Fruit fly (Drosophila melanogaster) whole organism, embryonic: ENCODE measurements around the gene CG32281.

ENCODE experiments used
- Awh ChIP-seq: fragments of 200-800 bp; sonication (Bioruptor generic); IDR thresholded peaks from 2 replicates; pipeline ENCODE4, ENCODE4 v1.3.6; 2022; ENCODE audit warnings: missing biosample characterization, missing genetic modification characterization
- BtbVII ChIP-seq: fragments of 200-800 bp; sonication (Bioruptor generic); optimal IDR thresholded peaks from 3 replicates; lab custom pipeline; 2017; ENCODE audit warnings: missing biosample characterization, mild to moderate bottlenecking, missing genetic modification characterization
- C15 ChIP-seq: fragments of 200-800 bp; sonication (Bioruptor generic); IDR thresholded peaks from 3 replicates; pipeline ENCODE4 v1.3.6; 2022; ENCODE audit warnings: missing biosample characterization, missing genetic modification characterization
- CG11093 ChIP-seq: fragments of 200-800 bp; sonication (Bioruptor generic); IDR thresholded peaks from 3 replicates; pipeline ENCODE4 v1.3.6; 2022; ENCODE audit warnings: missing biosample characterization, missing genetic modification characterization
- CG11695 ChIP-seq: fragments of 200-800 bp; sonication (Bioruptor generic); IDR thresholded peaks from 3 replicates; pipeline ENCODE4 v1.3.6; 2022; ENCODE audit warnings: missing biosample characterization, missing genetic modification characterization
- CG12104 ChIP-seq: fragments of 200-800 bp; sonication (Bioruptor generic); optimal IDR thresholded peaks from 3 replicates; lab custom pipeline; 2016; ENCODE audit warnings: missing biosample characterization, missing genetic modification characterization
- CG12299 ChIP-seq: fragments of 200-800 bp; sonication (Bioruptor generic); optimal IDR thresholded peaks from 2 replicates; lab custom pipeline; 2018; ENCODE audit warnings: missing biosample characterization, mild to moderate bottlenecking, missing genetic modification characterization
- CG12391 ChIP-seq: fragments of 200-800 bp; sonication (Bioruptor generic); optimal IDR thresholded peaks from 3 replicates; lab custom pipeline; 2018; ENCODE audit warnings: missing biosample characterization, mild to moderate bottlenecking, missing genetic modification characterization, moderate library complexity
- CG13624 ChIP-seq: fragments of 200-800 bp; sonication (Bioruptor generic); optimal IDR thresholded peaks from 2 replicates; lab custom pipeline; 2016; ENCODE audit warnings: missing biosample characterization, missing genetic modification characterization
- CG1529 ChIP-seq: fragments of 200-800 bp; sonication (Bioruptor generic); optimal IDR thresholded peaks from 3 replicates; lab custom pipeline; 2018; ENCODE audit warnings: missing biosample characterization, missing genetic modification characterization
- CG15479 ChIP-seq: fragments of 200-800 bp; sonication (Bioruptor generic); optimal IDR thresholded peaks from 3 replicates; lab custom pipeline; 2019; ENCODE audit warnings: missing biosample characterization, mild to moderate bottlenecking, missing genetic modification characterization, moderate library complexity
- CG15601 ChIP-seq: fragments of 200-800 bp; sonication (Bioruptor generic); optimal IDR thresholded peaks from 3 replicates; lab custom pipeline; 2019; ENCODE audit warnings: missing biosample characterization, mild to moderate bottlenecking, missing genetic modification characterization, moderate library complexity
- CG17186 ChIP-seq: fragments of 200-800 bp; sonication (Bioruptor generic); optimal IDR thresholded peaks from 3 replicates; lab custom pipeline; 2017; ENCODE audit warnings: missing biosample characterization, missing genetic modification reagents, missing genetic modification characterization
- CG17612 ChIP-seq: fragments of 200-800 bp; sonication (Bioruptor generic); IDR thresholded peaks from 2 replicates; pipeline ENCODE4 v1.3.6; 2022; ENCODE audit warnings: missing biosample characterization, missing genetic modification characterization
- CG31365 ChIP-seq: fragments of 200-800 bp; sonication (Bioruptor generic); optimal IDR thresholded peaks from 2 replicates; lab custom pipeline; 2018; ENCODE audit warnings: missing biosample characterization, mild to moderate bottlenecking, missing genetic modification characterization
- CG5245 ChIP-seq: fragments of 200-800 bp; sonication (Bioruptor generic); optimal IDR thresholded peaks from 3 replicates; lab custom pipeline; 2016; ENCODE audit warnings: missing biosample characterization, missing genetic modification characterization
- CG6254 ChIP-seq: fragments of 200-800 bp; sonication (Bioruptor generic); optimal IDR thresholded peaks from 3 replicates; lab custom pipeline; 2017; ENCODE audit warnings: mild to moderate bottlenecking, missing biosample characterization, missing genetic modification reagents, missing genetic modification characterization
- CG6854 ChIP-seq: fragments of 200-800 bp; sonication (Bioruptor generic); optimal IDR thresholded peaks from 3 replicates; lab custom pipeline; 2017; ENCODE audit warnings: missing biosample characterization, mild to moderate bottlenecking, missing genetic modification characterization
- CG7556 ChIP-seq: fragments of 200-800 bp; sonication (Bioruptor generic); optimal IDR thresholded peaks from 2 replicates; lab custom pipeline; 2017; ENCODE audit warnings: missing biosample characterization, mild to moderate bottlenecking, missing genetic modification characterization
- CG9215 ChIP-seq: fragments of 200-800 bp; sonication (Bioruptor generic); IDR thresholded peaks from 2 replicates; pipeline ENCODE4 v1.3.6; 2022; ENCODE audit warnings: missing biosample characterization, missing genetic modification characterization
- CHES-1-like ChIP-seq: fragments of 200-800 bp; sonication (Bioruptor generic); optimal IDR thresholded peaks from 2 replicates; lab custom pipeline; 2016; ENCODE audit warnings: missing biosample characterization, missing genetic modification characterization
- CTCF ChIP-seq: fragments of 200-800 bp; sonication (Bioruptor generic); optimal IDR thresholded peaks from 2 replicates; lab custom pipeline; 2017; ENCODE audit warnings: missing biosample characterization, mild to moderate bottlenecking, missing genetic modification characterization, moderate library complexity
- Ets97D ChIP-seq: fragments of 200-800 bp; sonication (Bioruptor generic); optimal IDR thresholded peaks from 3 replicates; lab custom pipeline; 2016; ENCODE audit warnings: missing biosample characterization, missing genetic modification characterization
- HLHmδ ChIP-seq: fragments of 200-800 bp; sonication (Bioruptor generic); optimal IDR thresholded peaks from 2 replicates; lab custom pipeline; 2018; ENCODE audit warnings: missing biosample characterization, mild to moderate bottlenecking, missing genetic modification characterization, moderate library complexity
- Hey ChIP-seq: fragments of 200-800 bp; sonication (Bioruptor generic); optimal IDR thresholded peaks from 3 replicates; lab custom pipeline; 2018; ENCODE audit warnings: missing biosample characterization, mild to moderate bottlenecking, missing genetic modification characterization
- Hr3 ChIP-seq: fragments of 200-800 bp; sonication (Bioruptor generic); optimal IDR thresholded peaks from 3 replicates; lab custom pipeline; 2016; ENCODE audit warnings: missing biosample characterization, missing genetic modification characterization
- Hr39 ChIP-seq: fragments of >200 bp; optimal IDR thresholded peaks from 2 replicates; lab custom pipeline; 2017
- Kr ChIP-seq: fragments of 200-800 bp; sonication (Bioruptor generic); optimal IDR thresholded peaks from 2 replicates; lab custom pipeline; 2017; ENCODE audit warnings: missing biosample characterization, mild to moderate bottlenecking, missing genetic modification characterization
- MESR4 ChIP-seq: fragments of 200-800 bp; sonication (Bioruptor generic); optimal IDR thresholded peaks from 2 replicates; lab custom pipeline; 2018; ENCODE audit warnings: missing biosample characterization, mild to moderate bottlenecking, missing genetic modification characterization, moderate library complexity
- Taf1 ChIP-seq: fragments of 200-800 bp; sonication (Bioruptor generic); IDR thresholded peaks from 2 replicates; pipeline ENCODE4 v1.3.6; 2022; ENCODE audit warnings: missing biosample characterization, missing genetic modification characterization
- Xbp1 ChIP-seq: fragments of 200-800 bp; sonication (Bioruptor generic); optimal IDR thresholded peaks from 3 replicates; lab custom pipeline; 2016; ENCODE audit warnings: missing biosample characterization, mild to moderate bottlenecking, missing genetic modification characterization
- Xrp1 ChIP-seq: fragments of 200-800 bp; sonication (Bioruptor generic); IDR thresholded peaks from 2 replicates; pipeline ENCODE4 v1.3.6; 2022; ENCODE audit warnings: missing biosample characterization, missing genetic modification characterization
- abd-A ChIP-seq: fragments of 200-800 bp; sonication (Bioruptor generic); optimal IDR thresholded peaks from 3 replicates; lab custom pipeline; 2019; ENCODE audit warnings: missing biosample characterization, mild to moderate bottlenecking, missing genetic modification characterization, moderate library complexity
- cad ChIP-seq: fragments of >200 bp; optimal IDR thresholded peaks from 2 replicates; lab custom pipeline; 2017; ENCODE audit warnings: missing biosample characterization, missing genetic modification characterization
- dan ChIP-seq: fragments of 200-800 bp; sonication (Bioruptor generic); IDR thresholded peaks from 2 replicates; pipeline ENCODE4 v1.3.6; 2022; ENCODE audit warnings: missing biosample characterization, missing genetic modification characterization
- dati ChIP-seq: fragments of 200-800 bp; sonication (Bioruptor generic); IDR thresholded peaks from 2 replicates; pipeline ENCODE4 v1.3.6; 2022; ENCODE audit warnings: missing biosample characterization, missing genetic modification characterization
- gcm ChIP-seq: fragments of 200-800 bp; sonication (Bioruptor generic); optimal IDR thresholded peaks from 2 replicates; lab custom pipeline; 2019; ENCODE audit warnings: missing biosample characterization, mild to moderate bottlenecking, missing genetic modification characterization, moderate library complexity
- gem ChIP-seq: fragments of 200-800 bp; sonication (Bioruptor generic); optimal IDR thresholded peaks from 2 replicates; lab custom pipeline; 2019; ENCODE audit warnings: missing biosample characterization, mild to moderate bottlenecking, missing genetic modification characterization, moderate library complexity
- gfzf ChIP-seq: fragments of 200-800 bp; sonication (Bioruptor generic); optimal IDR thresholded peaks from 2 replicates; lab custom pipeline; 2016; ENCODE audit warnings: missing biosample characterization, mild to moderate bottlenecking, missing genetic modification characterization, moderate library complexity
- grau ChIP-seq: fragments of 200-800 bp; optimal IDR thresholded peaks from 3 replicates; lab custom pipeline; 2019; ENCODE audit warnings: missing biosample characterization, mild to moderate bottlenecking, missing genetic modification characterization, moderate library complexity
- gt ChIP-seq: fragments of 200-800 bp; sonication (Bioruptor generic); IDR thresholded peaks from 2 replicates; pipeline ENCODE4 v1.3.6; 2022; ENCODE audit warnings: missing biosample characterization, missing genetic modification characterization
- jigr1 ChIP-seq: fragments of 200-800 bp; sonication (Bioruptor generic); IDR thresholded peaks from 3 replicates; pipeline ENCODE4 v1.3.6; 2022; ENCODE audit warnings: missing biosample characterization, missing genetic modification characterization
- knrl ChIP-seq: fragments of 200-800 bp; sonication (Bioruptor generic); IDR thresholded peaks from 3 replicates; pipeline ENCODE4 v1.3.6; 2022; ENCODE audit warnings: missing biosample characterization, missing genetic modification characterization; ENCODE audit not compliant: partially characterized antibody
- lola ChIP-seq, 3 experiments: fragments of >200 bp in 2 of 3; fragments of 200-800 bp in 1 of 3; sonication (Bioruptor generic) in 1 of 3; optimal IDR thresholded peaks; 2 replicates each; lab custom pipeline; 2017 to 2019; ENCODE audit warnings: missing biosample characterization in 3 of 3, missing genetic modification characterization in 3 of 3, mild to moderate bottlenecking in 1 of 3, moderate library complexity in 1 of 3
- onecut ChIP-seq: fragments of 200-800 bp; sonication (Bioruptor generic); IDR thresholded peaks from 2 replicates; pipeline ENCODE4 v1.3.6; 2022; ENCODE audit warnings: missing biosample characterization, missing genetic modification characterization
- salm ChIP-seq: fragments of 200-800 bp; sonication (Bioruptor generic); optimal IDR thresholded peaks from 2 replicates; lab custom pipeline; 2018; ENCODE audit warnings: missing biosample characterization, mild to moderate bottlenecking, missing genetic modification characterization
- ssp ChIP-seq: fragments of 200-800 bp; sonication (Bioruptor generic); IDR thresholded peaks from 2 replicates; pipeline ENCODE4 v1.3.6; 2022; ENCODE audit warnings: missing biosample characterization, missing genetic modification characterization
- tap ChIP-seq: fragments of 200-800 bp; optimal IDR thresholded peaks from 3 replicates; lab custom pipeline; 2019; ENCODE audit warnings: missing biosample characterization, mild to moderate bottlenecking, missing genetic modification characterization, moderate library complexity
- tll ChIP-seq, 2 experiments: fragments of 200-800 bp in 1 of 2; fragments of >200 bp in 1 of 2; sonication (Bioruptor generic) in 1 of 2; optimal IDR thresholded peaks; 2 replicates each; lab custom pipeline; 2017 to 2019; ENCODE audit warnings: missing biosample characterization in 2 of 2, missing genetic modification characterization in 2 of 2, mild to moderate bottlenecking in 1 of 2, moderate library complexity in 1 of 2
- trh ChIP-seq: fragments of 200-800 bp; sonication (Bioruptor generic); optimal IDR thresholded peaks from 2 replicates; lab custom pipeline; 2016; ENCODE audit warnings: missing biosample characterization, missing genetic modification characterization
- unc-4 ChIP-seq: fragments of 200-800 bp; sonication (Bioruptor generic); IDR thresholded peaks from 2 replicates; pipeline ENCODE4 v1.3.6; 2022; ENCODE audit warnings: missing biosample characterization, missing genetic modification characterization; ENCODE audit not compliant: partially characterized antibody
- wek ChIP-seq: fragments of 200-800 bp; sonication (Bioruptor generic); optimal IDR thresholded peaks from 3 replicates; lab custom pipeline; 2018; ENCODE audit warnings: missing biosample characterization, mild to moderate bottlenecking, missing genetic modification characterization, moderate library complexity

CG32281 gene

DNA sequence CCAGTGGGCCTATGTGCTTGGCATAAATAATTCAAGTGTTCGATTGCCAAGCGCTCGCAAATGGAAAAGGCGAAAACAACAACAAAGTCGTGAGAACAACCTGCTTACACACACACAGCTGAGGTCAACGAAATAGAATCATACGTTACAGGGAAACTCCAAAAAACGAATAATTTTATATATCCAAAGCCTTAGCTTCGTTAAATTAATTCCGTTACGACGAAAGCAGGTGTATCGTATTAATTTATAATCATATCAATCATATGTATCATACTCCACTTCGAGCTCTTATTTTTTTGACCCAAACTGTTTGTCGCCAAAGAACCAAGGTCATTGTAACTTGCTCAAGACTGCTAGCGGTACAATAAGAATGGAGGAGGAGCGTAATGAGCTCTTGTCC is 10.3 kb downstream of the CG32281 start (continued):
- TF ChIP-seq knrl (GFP tag; lab: Robert Waterston, UW): no peak
- peak; percentile 75 for TF ChIP-seq ssp (GFP tag; lab: Robert Waterston, UW)
- peak; percentile 65 for TF ChIP-seq dan (GFP tag; lab: Robert Waterston, UW)
- TF ChIP-seq Hr39 (lab: Kevin White, UChicago): no peak
- TF ChIP-seq grau (tag; lab: Kevin White, UChicago): peak; percentile 87
- TF ChIP-seq Hey: no peak
- peak; percentile 23; the same call in 1 of the 3 replicates for TF ChIP-seq jigr1 (GFP tag; lab: Robert Waterston, UW)
- TF ChIP-seq Xbp1 (GFP tag; lab: Kevin White, UChicago): peak; percentile 85
- peak; percentile 87 for TF ChIP-seq CG12391 (tag; lab: Kevin White, UChicago)
- TF ChIP-seq CG11093 (GFP tag; lab: Robert Waterston, UW): peak; percentile 86
- TF ChIP-seq wek: peak; percentile 48
- peak; percentile 46 for TF ChIP-seq Ets97D (GFP tag; lab: Kevin White, UChicago)
- TF ChIP-seq Hr3: peak; percentile 62
- peak in 1 of 3 experiments; percentile 80 for TF ChIP-seq lola (GFP tag; optimal IDR thresholded peaks at IDR 0.05; lab: Kevin White, UChicago)
- peak; percentile 67; the same call in 1 of the 2 replicates for TF ChIP-seq CG17612
- peak; percentile 81; the same call in 2 of the 3 replicates for TF ChIP-seq C15 (GFP tag; lab: Robert Waterston, UW)
- TF ChIP-seq CG15601 (tag; lab: Kevin White, UChicago): no peak
- TF ChIP-seq CG6254 (GFP tag; lab: Kevin White, UChicago): peak; percentile 88
- no peak for TF ChIP-seq unc-4 (GFP tag; lab: Robert Waterston, UW)
- TF ChIP-seq Taf1 (GFP tag; lab: Robert Waterston, UW): peak; percentile 82
- TF ChIP-seq CG15479 (GFP tag; lab: Kevin White, UChicago): no peak
- TF ChIP-seq salm (tag; lab: Kevin White, UChicago): no peak
- no peak for TF ChIP-seq cad
- peak; percentile 70 for TF ChIP-seq CG12104 (GFP tag; lab: Kevin White, UChicago)
- TF ChIP-seq Awh (GFP tag; lab: Robert Waterston, UW): peak; percentile 86
- TF ChIP-seq gfzf (GFP tag; lab: Kevin White, UChicago): no peak
- no peak for TF ChIP-seq MESR4 (GFP tag; lab: Kevin White, UChicago)
- peak; percentile 56 for TF ChIP-seq CHES-1-like (GFP tag; lab: Kevin White, UChicago)
- no peak for TF ChIP-seq tll (GFP tag; optimal IDR thresholded peaks at IDR 0.05; lab: Kevin White, UChicago)
- TF ChIP-seq CG13624 (GFP tag; lab: Kevin White, UChicago): peak; percentile 78
- TF ChIP-seq CG31365 (tag; lab: Kevin White, UChicago): peak; percentile 72
- TF ChIP-seq gt (GFP tag; lab: Robert Waterston, UW): 0 out of 2 replicates have a peak, but pooled peaks have one; percentile 38
- TF ChIP-seq HLHmδ (GFP tag; lab: Kevin White, UChicago): no peak
- peak; percentile 80 for TF ChIP-seq onecut (GFP tag; lab: Robert Waterston, UW)
- no peak for TF ChIP-seq abd-A
- TF ChIP-seq Kr (GFP tag; lab: Kevin White, UChicago): no peak
- TF ChIP-seq CG9215 (GFP tag; lab: Robert Waterston, UW): peak; percentile 81
- peak; percentile 62 for TF ChIP-seq CG1529 (GFP tag; lab: Kevin White, UChicago)
- no peak for TF ChIP-seq gcm (GFP tag; lab: Kevin White, UChicago)
- peak; percentile 77 for TF ChIP-seq dati (GFP tag; lab: Robert Waterston, UW)
- TF ChIP-seq CG6854: peak; percentile 82
- peak; percentile 88 for TF ChIP-seq tap
- peak; percentile 84 for TF ChIP-seq CG5245 (GFP tag; lab: Kevin White, UChicago)
- TF ChIP-seq CG7556: peak; percentile 88
- TF ChIP-seq gem: peak; percentile 93
- TF ChIP-seq BtbVII: peak; percentile 92
- TF ChIP-seq CG12299 (tag; lab: Kevin White, UChicago): peak; percentile 66
- peak; percentile 96 for TF ChIP-seq Xrp1 (GFP tag; lab: Robert Waterston, UW)
- peak; percentile 18 for TF ChIP-seq CG17186
- TF ChIP-seq trh (GFP tag; lab: Kevin White, UChicago): peak; percentile 38
- TF ChIP-seq CTCF (GFP tag; lab: Kevin White, UChicago): no peak
- TF ChIP-seq CG11695 (GFP tag; lab: Robert Waterston, UW): peak; percentile 94
